Worm (Caenorhabditis elegans) whole organism, L1 larva: ENCODE results near the gene C04E7.3.

Source experiments
- C16A3.4 ChIP-seq: fragments of 150-350 bp; optimal IDR thresholded peaks from 2 replicates; lab custom pipeline; 2014; ENCODE audit warnings: missing biosample characterization, missing genetic modification characterization
- F16B12.6 ChIP-seq: fragments of 150-350 bp; optimal IDR thresholded peaks from 2 replicates; lab custom pipeline; 2014; ENCODE audit warnings: missing biosample characterization, missing genetic modification characterization
- Y116A8C.19 ChIP-seq: sonication (generic microtip); optimal IDR thresholded peaks from 2 replicates; lab custom pipeline; 2016; ENCODE audit warnings: missing compliant biosample characterization, missing genetic modification characterization, borderline replicate concordance
- alr-1 ChIP-seq: fragments of 200-800 bp; sonication (Bioruptor generic); optimal IDR thresholded peaks from 2 replicates; lab custom pipeline; 2018; ENCODE audit warnings: borderline replicate concordance, mild to moderate bottlenecking, missing genetic modification characterization, missing compliant biosample characterization
- ama-1 ChIP-seq: fragments of 150-350 bp; optimal IDR thresholded peaks from 2 replicates; lab custom pipeline; 2014
- blmp-1 ChIP-seq: fragments of 150-350 bp; optimal IDR thresholded peaks from 2 replicates; lab custom pipeline; 2014; ENCODE audit warnings: missing biosample characterization, missing genetic modification characterization
- ceh-8 ChIP-seq: fragments of 200-800 bp; sonication (Bioruptor generic); optimal IDR thresholded peaks from 2 replicates; lab custom pipeline; 2018; ENCODE audit warnings: mild to moderate bottlenecking, missing genetic modification characterization, moderate library complexity, missing compliant biosample characterization
- dpl-1 ChIP-seq, 3 experiments: fragments of 150-350 bp in 2 of 3; sonication (generic microtip) in 1 of 3; optimal IDR thresholded peaks; 2 replicates each; lab custom pipeline; 2014 to 2017; ENCODE audit warnings: missing biosample characterization in 3 of 3, missing genetic modification characterization in 3 of 3, missing genetic modification reagents in 3 of 3
- dsc-1 ChIP-seq: sonication (generic microtip); optimal IDR thresholded peaks from 2 replicates; lab custom pipeline; 2016; ENCODE audit warnings: mild to moderate bottlenecking, missing genetic modification characterization, missing compliant biosample characterization
- efl-3 ChIP-seq: fragments of 200-800 bp; sonication (Bioruptor generic); optimal IDR thresholded peaks from 2 replicates; lab custom pipeline; 2018; ENCODE audit warnings: mild to moderate bottlenecking, missing genetic modification characterization, missing compliant biosample characterization
- elt-2 ChIP-seq: sonication (generic microtip); optimal IDR thresholded peaks from 2 replicates; lab custom pipeline; 2016; ENCODE audit warnings: missing genetic modification characterization, mild to moderate bottlenecking, inconsistent platforms, missing compliant biosample characterization, missing genetic modification reagents
- elt-3 ChIP-seq, 6 experiments: fragments of 150-350 bp in 1 of 6; sonication (generic microtip); optimal IDR thresholded peaks; 2 replicates each; lab custom pipeline; 2017 to 2018; ENCODE audit warnings: missing biosample characterization in 6 of 6, missing genetic modification characterization in 6 of 6, inconsistent platforms in 1 of 6
- ets-5 ChIP-seq: fragments of 200-800 bp; sonication (Bioruptor generic); IDR thresholded peaks from 2 replicates; pipeline ENCODE4 v1.3.6; 2022; ENCODE audit warnings: missing genetic modification characterization, missing compliant biosample characterization
- fkh-10 ChIP-seq: sonication (generic microtip); optimal IDR thresholded peaks from 2 replicates; lab custom pipeline; 2017; ENCODE audit warnings: missing biosample characterization, missing genetic modification reagents, missing genetic modification characterization
- fkh-4 ChIP-seq: sonication (generic microtip); optimal IDR thresholded peaks from 2 replicates; lab custom pipeline; 2016; ENCODE audit warnings: missing compliant biosample characterization, missing genetic modification characterization, borderline replicate concordance
- fkh-8 ChIP-seq: sonication (generic microtip); optimal IDR thresholded peaks from 2 replicates; lab custom pipeline; 2016; ENCODE audit warnings: mild to moderate bottlenecking, missing genetic modification characterization, missing compliant biosample characterization
- fos-1 ChIP-seq: fragments of 150-350 bp; optimal IDR thresholded peaks from 2 replicates; lab custom pipeline; 2014; ENCODE audit warnings: missing biosample characterization, missing genetic modification characterization
- hlh-17 ChIP-seq: fragments of 200-800 bp; sonication (Bioruptor generic); optimal IDR thresholded peaks from 2 replicates; lab custom pipeline; 2018; ENCODE audit warnings: missing genetic modification characterization, mild to moderate bottlenecking, missing compliant biosample characterization, moderate library complexity, borderline replicate concordance
- hlh-4 ChIP-seq: sonication (generic microtip); optimal IDR thresholded peaks from 2 replicates; lab custom pipeline; 2016; ENCODE audit warnings: mild to moderate bottlenecking, missing genetic modification characterization, missing compliant biosample characterization
- irx-1 ChIP-seq: sonication (generic microtip); optimal IDR thresholded peaks from 2 replicates; lab custom pipeline; 2016; ENCODE audit warnings: missing genetic modification characterization, missing compliant biosample characterization
- isw-1 ChIP-seq: fragments of 200-800 bp; sonication (Bioruptor generic); IDR thresholded peaks from 2 replicates; pipeline ENCODE4 v1.3.6; 2022; ENCODE audit warnings: missing genetic modification characterization, missing compliant biosample characterization
- jun-1 ChIP-seq: fragments of 150-350 bp; optimal IDR thresholded peaks from 2 replicates; lab custom pipeline; 2014; ENCODE audit warnings: missing biosample characterization, missing genetic modification reagents, missing genetic modification characterization
- lin-13 ChIP-seq: fragments of 150-350 bp; optimal IDR thresholded peaks from 2 replicates; lab custom pipeline; 2014; ENCODE audit warnings: missing biosample characterization, missing genetic modification reagents, missing genetic modification characterization
- lin-35 ChIP-seq, 2 experiments: fragments of 150-350 bp; optimal IDR thresholded peaks; 2 replicates each; lab custom pipeline; 2014; ENCODE audit warnings: missing biosample characterization in 2 of 2, missing genetic modification characterization in 2 of 2, missing genetic modification reagents in 2 of 2
- lin-39 ChIP-seq: fragments of 150-350 bp; optimal IDR thresholded peaks from 2 replicates; lab custom pipeline; 2014; ENCODE audit warnings: missing biosample characterization, missing genetic modification reagents, missing genetic modification characterization
- lsy-2 ChIP-seq, 2 experiments: fragments of 150-350 bp; optimal IDR thresholded peaks; 2 replicates each; lab custom pipeline; 2014; ENCODE audit warnings: missing biosample characterization in 2 of 2, missing genetic modification characterization in 2 of 2
- mdl-1 ChIP-seq, 2 experiments: fragments of 150-350 bp; optimal IDR thresholded peaks; 2 replicates each; lab custom pipeline; 2014 to 2017; ENCODE audit warnings: missing biosample characterization in 2 of 2, missing genetic modification characterization in 2 of 2, inconsistent platforms in 1 of 2
- mef-2 ChIP-seq: fragments of 150-350 bp; optimal IDR thresholded peaks from 2 replicates; lab custom pipeline; 2014; ENCODE audit warnings: missing biosample characterization, missing genetic modification characterization
- mep-1 ChIP-seq: fragments of 150-350 bp; optimal IDR thresholded peaks from 2 replicates; lab custom pipeline; 2014; ENCODE audit warnings: missing biosample characterization, missing genetic modification characterization
- nhr-11 ChIP-seq: fragments of 150-350 bp; optimal IDR thresholded peaks from 2 replicates; lab custom pipeline; 2014; ENCODE audit warnings: missing biosample characterization, missing genetic modification characterization
- nhr-19 ChIP-seq: fragments of 200-800 bp; sonication (Bioruptor generic); conservative IDR thresholded peaks from 2 replicates; pipeline ENCODE4 v1.3.6; 2022; ENCODE audit warnings: missing genetic modification characterization, missing compliant biosample characterization
- nhr-20 ChIP-seq: sonication (generic microtip); optimal IDR thresholded peaks from 2 replicates; lab custom pipeline; 2016; ENCODE audit warnings: mild to moderate bottlenecking, missing genetic modification characterization, missing compliant biosample characterization
- nhr-237 ChIP-seq: fragments of 150-350 bp; optimal IDR thresholded peaks from 2 replicates; lab custom pipeline; 2014; ENCODE audit warnings: missing biosample characterization, missing genetic modification characterization
- nhr-47 ChIP-seq: sonication (generic microtip); optimal IDR thresholded peaks from 2 replicates; lab custom pipeline; 2016; ENCODE audit warnings: mild to moderate bottlenecking, missing genetic modification characterization, moderate library complexity, missing compliant biosample characterization
- nhr-71 ChIP-seq: sonication (generic microtip); optimal IDR thresholded peaks from 2 replicates; lab custom pipeline; 2016; ENCODE audit warnings: mild to moderate bottlenecking, missing genetic modification characterization, moderate library complexity, missing compliant biosample characterization
- nhr-85 ChIP-seq: sonication (generic microtip); peaks from one replicate; lab custom pipeline; 2016; ENCODE audit warnings: missing genetic modification characterization, inconsistent platforms, missing compliant biosample characterization
- nhr-90 ChIP-seq: sonication (generic microtip); optimal IDR thresholded peaks from 2 replicates; lab custom pipeline; 2016; ENCODE audit warnings: mild to moderate bottlenecking, missing genetic modification characterization, missing compliant biosample characterization; ENCODE audit not compliant: poor library complexity
- pax-3 ChIP-seq: fragments of 200-800 bp; sonication (Bioruptor generic); optimal IDR thresholded peaks from 2 replicates; lab custom pipeline; 2018; ENCODE audit warnings: mild to moderate bottlenecking, missing genetic modification characterization, moderate library complexity, missing compliant biosample characterization
- pqm-1 ChIP-seq: sonication (generic microtip); optimal IDR thresholded peaks from 3 replicates; lab custom pipeline; 2017; ENCODE audit warnings: missing biosample characterization, missing genetic modification characterization
- rnt-1 ChIP-seq: sonication (generic microtip); optimal IDR thresholded peaks from 2 replicates; lab custom pipeline; 2016; ENCODE audit warnings: mild to moderate bottlenecking, missing genetic modification characterization, moderate library complexity, missing compliant biosample characterization
- skn-1 ChIP-seq: fragments of 150-350 bp; optimal IDR thresholded peaks from 2 replicates; lab custom pipeline; 2014; ENCODE audit warnings: missing biosample characterization, missing genetic modification characterization
- snpc-4 ChIP-seq: fragments of 150-350 bp; optimal IDR thresholded peaks from 2 replicates; lab custom pipeline; 2014; ENCODE audit warnings: missing biosample characterization, missing genetic modification characterization
- snu-23 ChIP-seq: sonication (generic microtip); optimal IDR thresholded peaks from 2 replicates; lab custom pipeline; 2016; ENCODE audit warnings: missing genetic modification characterization, missing compliant biosample characterization
- sox-4 ChIP-seq: sonication (generic microtip); optimal IDR thresholded peaks from 2 replicates; lab custom pipeline; 2016; ENCODE audit warnings: missing genetic modification characterization, missing compliant biosample characterization
- sptf-1 ChIP-seq: fragments of 150-350 bp; optimal IDR thresholded peaks from 2 replicates; lab custom pipeline; 2014; ENCODE audit warnings: missing biosample characterization, missing genetic modification characterization
- sup-37 ChIP-seq: fragments of 200-800 bp; sonication (Bioruptor generic); optimal IDR thresholded peaks from 2 replicates; lab custom pipeline; 2018; ENCODE audit warnings: mild to moderate bottlenecking, missing genetic modification characterization, missing compliant biosample characterization
- unc-30 ChIP-seq: sonication (generic microtip); optimal IDR thresholded peaks from 2 replicates; lab custom pipeline; 2017; ENCODE audit warnings: missing biosample characterization, missing genetic modification characterization
- unc-98 ChIP-seq: fragments of 200-800 bp; sonication (Bioruptor generic); IDR thresholded peaks from 2 replicates; pipeline ENCODE4 v1.3.6; 2022; ENCODE audit warnings: missing genetic modification characterization, missing compliant biosample characterization
- xbp-1 ChIP-seq: sonication (generic microtip); optimal IDR thresholded peaks from 2 replicates; lab custom pipeline; 2016; ENCODE audit warnings: missing genetic modification characterization, missing compliant biosample characterization
- zag-1 ChIP-seq: fragments of 150-350 bp; optimal IDR thresholded peaks from 2 replicates; lab custom pipeline; 2014; ENCODE audit warnings: missing biosample characterization, missing genetic modification characterization
- zip-4 ChIP-seq: fragments of 200-800 bp; sonication (Bioruptor generic); optimal IDR thresholded peaks from 2 replicates; lab custom pipeline; 2018; ENCODE audit warnings: mild to moderate bottlenecking, missing genetic modification characterization, moderate library complexity, missing compliant biosample characterization
- ztf-11 ChIP-seq, 2 experiments: sonication (generic microtip); optimal IDR thresholded peaks; 2 replicates each; lab custom pipeline; 2016 to 2017; ENCODE audit warnings: missing genetic modification characterization in 2 of 2, missing biosample characterization in 1 of 2, missing compliant biosample characterization in 1 of 2
- ztf-4 ChIP-seq: fragments of 150-350 bp; optimal IDR thresholded peaks from 2 replicates; lab custom pipeline; 2014; ENCODE audit warnings: missing biosample characterization, missing genetic modification characterization

The C04E7.3 gene

DNA sequence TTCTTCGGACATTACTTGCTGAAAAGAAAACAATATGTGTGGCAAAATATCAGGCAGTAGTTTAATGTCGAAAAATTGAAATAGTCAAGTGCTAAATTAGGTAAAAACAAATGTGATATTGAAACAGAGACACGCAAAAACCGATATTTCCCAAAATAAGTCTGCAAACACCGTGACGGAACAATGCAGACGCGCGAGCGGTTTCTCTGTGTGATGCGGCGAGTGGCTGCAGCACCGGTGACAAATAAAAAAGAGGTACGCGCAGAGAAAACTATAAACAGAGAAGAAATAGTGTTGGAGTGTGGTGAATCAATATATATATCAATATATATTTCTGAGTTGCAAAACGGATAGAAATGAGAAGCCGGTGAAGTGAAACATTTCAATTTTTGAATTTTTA lies 35.7 kb upstream of the C04E7.3 start, which contains the start of gene ife-2 (continued):
- TF ChIP-seq nhr-237 (no peak), Y116A8C.19 (tag; lab: Kevin White, UChicago) (no peak), rnt-1 (tag; lab: Kevin White, UChicago) (peak; percentile 60), sptf-1 (tag; lab: Kevin White, UChicago) (no peak), sox-4 (tag; lab: Kevin White, UChicago) (no peak), lin-13 (GFP tag; lab: Kevin White, UChicago) (no peak), ceh-8 (GFP tag; lab: Kevin White, UChicago) (no peak), nhr-20 (tag; lab: Kevin White, UChicago) (peak; percentile 81), ztf-11 (tag; optimal IDR thresholded peaks at IDR 0.05; lab: Kevin White, UChicago) (no peak), alr-1 (no peak), fos-1 (tag; lab: Kevin White, UChicago) (peak; percentile 5), lsy-2 (tag; optimal IDR thresholded peaks at IDR 0.05; lab: Kevin White, UChicago) (peak; percentile 70 to 75), mef-2 (tag; lab: Kevin White, UChicago) (peak; percentile 45), elt-3 (tag; optimal IDR thresholded peaks at IDR 0.05; lab: Kevin White, UChicago) (peak in 1 of 6 experiments; percentile 47), pax-3 (no peak), ets-5 (GFP tag; lab: Robert Waterston, UW) (no peak), zip-4 (peak; percentile 7), dpl-1 (GFP tag; optimal IDR thresholded peaks at IDR 0.05; lab: Kevin White, UChicago) (peak; percentile 55 to 78 (median 76)), ztf-4 (tag; lab: Kevin White, UChicago) (peak; percentile 1), mep-1 (tag; lab: Kevin White, UChicago) (peak; percentile 90), elt-2 (peak; percentile 26), fkh-10 (GFP tag; lab: Kevin White, UChicago) (no peak), isw-1 (GFP tag; lab: Robert Waterston, UW) (no peak), hlh-4 (tag; lab: Kevin White, UChicago) (no peak), nhr-90 (peak; percentile 75), lin-35 (GFP tag; optimal IDR thresholded peaks at IDR 0.05; lab: Kevin White, UChicago) (peak; percentile 69 to 83), snpc-4 (peak; percentile 6), dsc-1 (peak; percentile 34), nhr-11 (tag; lab: Kevin White, UChicago) (no peak), skn-1 (tag; lab: Kevin White, UChicago) (peak; percentile 85), fkh-8 (tag; lab: Kevin White, UChicago) (peak; percentile 19), sup-37 (GFP tag; lab: Kevin White, UChicago) (peak; percentile 44), ama-1 (lab: Kevin White, UChicago) (no peak), nhr-71 (peak; percentile 77), fkh-4 (no peak), lin-39 (tag; lab: Kevin White, UChicago) (no peak), blmp-1 (tag; lab: Kevin White, UChicago) (peak; percentile 61), pqm-1 (tag; lab: Kevin White, UChicago) (no peak), jun-1 (tag; lab: Kevin White, UChicago) (peak; percentile 54), unc-98 (GFP tag; lab: Robert Waterston, UW) (no peak), xbp-1 (peak; percentile 69), zag-1 (tag; lab: Kevin White, UChicago) (no peak), irx-1 (tag; lab: Kevin White, UChicago) (no peak)

DNA sequence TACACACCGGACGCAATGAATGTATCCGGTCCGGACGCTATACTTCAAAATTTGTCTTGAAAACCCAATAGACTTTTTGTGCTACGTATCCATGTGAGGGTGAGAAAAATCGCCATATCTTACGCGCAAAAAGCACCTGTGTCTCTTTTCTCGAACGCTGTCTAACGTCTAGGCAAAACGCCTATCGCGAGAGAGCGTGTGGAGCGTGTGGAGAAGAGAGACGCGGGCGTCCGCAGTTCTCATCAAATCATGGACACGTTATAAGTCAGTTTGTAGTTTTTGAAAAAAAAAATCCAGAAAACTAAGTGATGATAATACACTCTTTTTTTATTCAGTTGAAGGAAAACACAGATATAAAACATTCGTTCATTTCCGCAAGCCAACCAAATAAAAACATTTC lies 34.0 kb upstream of the C04E7.3 start:
- TF ChIP-seq hlh-4 (tag; lab: Kevin White, UChicago) (no peak), snu-23 (GFP tag; lab: Kevin White, UChicago) (peak; percentile 24), F16B12.6 (tag; lab: Kevin White, UChicago) (peak; percentile 38), mdl-1 (tag; optimal IDR thresholded peaks at IDR 0.05; lab: Kevin White, UChicago) (peak in 1 of 2 experiments; percentile 8), nhr-19 (GFP tag; lab: Robert Waterston, UW) (no peak), C16A3.4 (tag; lab: Kevin White, UChicago) (no peak), zip-4 (no peak), lin-35 (GFP tag; optimal IDR thresholded peaks at IDR 0.05; lab: Kevin White, UChicago) (peak in 1 of 2 experiments; percentile 35), fkh-10 (GFP tag; lab: Kevin White, UChicago) (no peak), elt-2 (no peak), jun-1 (tag; lab: Kevin White, UChicago) (no peak), efl-3 (GFP tag; lab: Kevin White, UChicago) (no peak), hlh-17 (no peak), nhr-85 (tag; lab: Kevin White, UChicago) (no peak), mef-2 (tag; lab: Kevin White, UChicago) (no peak), isw-1 (GFP tag; lab: Robert Waterston, UW) (no peak), nhr-47 (tag; lab: Kevin White, UChicago) (peak; percentile 13), elt-3 (tag; optimal IDR thresholded peaks at IDR 0.05; lab: Kevin White, UChicago) (no peak), unc-30 (tag; lab: Kevin White, UChicago) (no peak)
